Worm (Caenorhabditis elegans): ENCODE results near the gene M151.7.

ce11 chrII:3626872-3627271, 4.8 kb downstream of the M151.7 start, which contains the start of gene M151.3:
- TF ChIP-seq ama-1 (optimal IDR thresholded peaks at IDR 0.05) (no peak), tra-4 (tag; optimal IDR thresholded peaks at IDR 0.05) (no peak), hnd-1 (tag; optimal IDR thresholded peaks at IDR 0.05) (no peak), flt-1 (GFP tag; IDR thresholded peaks at IDR 0.05) (no peak), tbx-11 (GFP tag; IDR thresholded peaks at IDR 0.05) (no peak), ceh-13 (GFP tag; optimal IDR thresholded peaks at IDR 0.05) (no peak), sea-1 (GFP tag; conservative IDR thresholded peaks at IDR 0.05) (no peak), hmg-4 (GFP tag; optimal IDR thresholded peaks at IDR 0.05) (no peak), ceh-36 (tag; optimal IDR thresholded peaks at IDR 0.05) (no peak), B0310.2 (tag; optimal IDR thresholded peaks at IDR 0.05) (no peak)
